Fruit fly (Drosophila melanogaster): ENCODE measurements around the gene Drs.

Drs gene

DNA sequence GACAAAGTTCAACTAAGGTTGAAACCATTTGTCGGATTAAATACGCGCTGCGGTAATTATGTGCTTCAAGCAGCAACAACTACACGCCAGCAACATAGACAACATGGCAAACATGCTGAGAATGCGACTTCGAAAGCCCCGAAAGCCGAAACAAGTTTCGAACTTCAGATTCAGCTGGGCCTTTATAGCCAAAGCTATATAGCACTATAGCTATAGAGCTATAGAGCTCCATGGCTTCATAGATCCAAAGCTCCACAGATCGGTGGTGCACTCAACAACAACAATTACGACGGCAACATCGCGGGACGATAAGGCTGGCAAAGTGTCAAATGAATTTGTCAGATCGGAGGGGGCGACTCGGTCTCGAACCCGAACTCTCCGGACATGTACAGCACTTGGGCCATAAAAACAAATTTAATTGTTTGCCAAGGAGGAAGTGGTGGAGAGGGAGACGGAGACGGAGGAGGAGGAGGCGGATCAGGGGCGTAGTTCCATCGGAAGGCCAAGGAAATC lies 28.0 kb downstream of the Drs start:
- no peak for TF ChIP-seq psq (optimal IDR thresholded peaks at IDR 0.05)
- no peak for TF ChIP-seq EcR (GFP tag; optimal IDR thresholded peaks at IDR 0.05)
- no peak for TF ChIP-seq pan (optimal IDR thresholded peaks at IDR 0.05)
- TF ChIP-seq CG8478 (optimal IDR thresholded peaks at IDR 0.05): no peak
- TF ChIP-seq Dll (optimal IDR thresholded peaks at IDR 0.05): no peak
- TF ChIP-seq usp (GFP tag; optimal IDR thresholded peaks at IDR 0.05): no peak

DNA sequence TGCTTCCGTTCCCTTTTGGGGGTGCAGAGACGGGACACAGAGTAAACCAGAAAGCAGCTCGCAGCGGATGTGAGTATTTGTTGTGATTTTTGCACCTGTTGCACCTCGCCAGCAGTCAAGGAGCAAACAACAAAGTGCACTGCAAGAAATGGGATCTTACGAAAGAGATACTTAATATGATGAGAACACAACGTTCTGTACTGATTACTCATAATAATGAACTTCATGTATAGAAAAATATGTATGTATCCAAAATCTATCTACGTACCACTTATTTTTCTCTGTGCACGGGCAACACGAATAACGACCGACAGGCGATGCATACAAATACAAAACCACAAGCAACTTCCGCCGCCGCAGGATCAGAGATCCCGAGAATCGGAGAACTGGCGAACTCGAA lies 28.5 kb downstream of the Drs start:
- no peak for TF ChIP-seq pan (optimal IDR thresholded peaks at IDR 0.05)
- no peak for TF ChIP-seq usp (GFP tag; optimal IDR thresholded peaks at IDR 0.05)
- TF ChIP-seq CG8478 (optimal IDR thresholded peaks at IDR 0.05): no peak
- no peak for TF ChIP-seq EcR (GFP tag; optimal IDR thresholded peaks at IDR 0.05)
- TF ChIP-seq psq (optimal IDR thresholded peaks at IDR 0.05): no peak
- TF ChIP-seq Dll (optimal IDR thresholded peaks at IDR 0.05): no peak

DNA sequence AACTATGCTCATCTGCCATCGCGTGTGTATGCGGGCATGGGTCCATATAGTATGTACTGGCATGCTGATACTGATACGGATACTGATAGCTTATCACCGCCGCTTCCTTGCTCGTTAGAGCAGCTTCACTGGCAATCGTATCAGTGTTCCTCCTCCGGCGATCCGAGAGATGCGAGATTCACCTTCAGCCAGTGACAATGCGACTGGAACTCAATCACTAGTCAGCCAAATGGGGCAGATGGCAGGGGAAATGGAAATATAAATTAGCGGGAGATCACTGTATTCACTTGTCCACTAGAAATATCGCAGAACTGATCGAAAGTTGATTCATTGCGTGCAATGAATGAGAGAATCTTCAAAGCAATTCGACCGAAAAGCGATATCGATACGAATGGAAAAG lies 29.1 kb downstream of the Drs start:
- TF ChIP-seq usp (GFP tag; optimal IDR thresholded peaks at IDR 0.05): no peak

DNA sequence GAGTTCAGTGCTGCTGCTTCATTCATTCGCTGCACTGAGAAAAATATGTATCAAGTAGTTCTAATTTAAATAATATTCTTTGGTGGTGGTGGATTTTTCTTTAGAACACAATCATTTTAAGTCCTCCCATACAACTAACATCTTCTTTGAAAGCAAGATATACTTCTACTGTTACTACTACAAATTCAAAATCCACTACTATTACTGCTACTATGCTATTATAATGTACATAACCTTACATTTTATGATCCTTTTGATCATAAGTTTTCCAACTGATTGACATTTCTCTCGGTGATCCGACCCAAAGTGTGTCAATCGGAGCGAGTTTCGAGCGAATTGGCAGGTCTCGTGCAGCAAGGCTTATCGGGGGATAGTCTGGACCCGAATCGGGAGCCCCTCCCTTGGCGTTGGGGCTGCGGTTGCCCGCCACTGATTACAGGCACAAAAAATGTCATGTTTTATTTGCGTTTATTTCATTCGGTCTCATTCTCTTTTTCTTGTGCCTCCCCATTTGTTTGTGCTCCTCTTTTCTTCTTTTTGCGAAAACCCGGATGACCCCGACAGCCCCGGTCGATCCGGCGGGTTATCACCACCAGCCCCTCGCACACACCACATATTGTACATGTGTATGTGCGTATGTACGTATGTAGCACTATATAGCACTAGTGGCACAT lies 30.0 kb downstream of the Drs start:
- TF ChIP-seq CG8478 (optimal IDR thresholded peaks at IDR 0.05): no peak
- TF ChIP-seq EcR (GFP tag; optimal IDR thresholded peaks at IDR 0.05): no peak
- no peak for TF ChIP-seq psq (optimal IDR thresholded peaks at IDR 0.05)
- TF ChIP-seq Dll (optimal IDR thresholded peaks at IDR 0.05): no peak
- no peak for TF ChIP-seq pan (optimal IDR thresholded peaks at IDR 0.05)

DNA sequence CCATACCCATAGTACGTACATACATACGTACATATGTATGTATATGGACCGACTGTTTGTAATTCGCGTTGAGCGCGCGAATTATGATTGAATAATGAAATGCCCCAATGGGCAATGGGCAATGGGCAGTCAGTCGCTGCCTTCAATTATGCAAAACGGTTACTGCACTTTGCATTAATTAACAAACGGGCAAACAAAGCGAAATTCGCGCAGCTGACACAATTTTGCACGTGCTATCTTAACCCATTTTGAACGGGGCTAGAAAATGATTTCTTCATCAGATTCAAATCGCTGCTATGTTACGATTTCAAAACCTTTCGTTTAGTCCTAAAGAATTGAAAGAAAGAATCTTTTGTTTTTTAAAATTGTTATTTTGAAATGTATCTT lies 30.6 kb downstream of the Drs start:
- no peak for TF ChIP-seq psq (optimal IDR thresholded peaks at IDR 0.05)
- no peak for TF ChIP-seq EcR (GFP tag; optimal IDR thresholded peaks at IDR 0.05)
- TF ChIP-seq Dll (optimal IDR thresholded peaks at IDR 0.05): no peak
- TF ChIP-seq CG8478 (optimal IDR thresholded peaks at IDR 0.05): no peak
- no peak for TF ChIP-seq usp (GFP tag; optimal IDR thresholded peaks at IDR 0.05)
- TF ChIP-seq pan (optimal IDR thresholded peaks at IDR 0.05): no peak

DNA sequence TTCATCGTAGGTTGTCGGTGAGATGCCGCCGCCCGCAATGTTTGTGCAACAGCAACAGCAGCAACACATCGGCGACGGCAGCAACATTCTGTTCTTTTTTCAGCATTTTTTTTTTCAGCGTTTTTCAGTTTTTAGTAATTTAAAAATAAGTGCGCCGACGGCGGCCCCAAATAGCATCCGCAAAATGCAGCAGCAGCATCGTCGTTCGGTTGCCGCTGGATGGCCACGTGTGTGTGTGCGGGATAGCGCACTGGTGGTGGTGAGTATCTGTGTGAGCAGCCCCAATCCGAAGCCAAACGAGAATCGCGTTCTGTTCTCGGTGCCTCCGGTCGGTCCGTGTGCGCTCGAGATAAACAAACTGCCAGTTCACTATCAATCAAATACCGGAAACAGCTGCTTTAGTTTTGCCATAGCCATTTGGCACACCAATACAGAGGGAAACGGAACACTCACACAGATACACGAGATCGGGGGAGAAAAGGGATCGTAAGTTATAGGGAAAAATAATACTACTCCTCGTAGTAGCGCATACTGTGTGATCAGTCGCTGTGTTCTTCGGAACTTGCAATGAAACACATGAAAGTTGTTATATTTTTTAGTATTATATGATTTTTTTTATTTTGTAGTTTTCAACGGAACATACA lies 31.3 kb downstream of the Drs start:
- TF ChIP-seq psq (optimal IDR thresholded peaks at IDR 0.05) (no peak), Dll (optimal IDR thresholded peaks at IDR 0.05) (no peak), CG8478 (optimal IDR thresholded peaks at IDR 0.05) (no peak), EcR (GFP tag; optimal IDR thresholded peaks at IDR 0.05) (no peak), usp (GFP tag; optimal IDR thresholded peaks at IDR 0.05) (no peak), pan (optimal IDR thresholded peaks at IDR 0.05) (no peak)

DNA sequence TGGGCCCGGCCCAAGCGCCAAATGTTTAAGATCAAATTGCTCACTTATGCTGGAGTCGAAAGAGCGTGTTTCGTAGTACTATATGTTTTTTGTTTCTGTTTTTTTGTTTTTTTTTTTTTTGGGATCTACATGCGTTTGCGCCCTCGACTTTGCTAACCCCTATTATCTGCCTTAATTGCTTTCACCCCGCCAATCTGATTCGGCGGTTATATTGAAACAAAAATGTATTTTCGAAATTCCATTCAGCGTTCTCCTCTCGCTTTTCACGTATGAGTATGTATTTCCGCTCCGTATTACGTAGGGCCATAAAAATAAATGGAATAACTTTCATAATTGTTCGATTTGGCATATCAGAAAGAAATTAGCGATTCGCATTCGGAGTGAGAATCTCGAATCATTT lies 36.2 kb downstream of the Drs start:
- TF ChIP-seq Dll (optimal IDR thresholded peaks at IDR 0.05) (no peak), pan (optimal IDR thresholded peaks at IDR 0.05) (no peak), CG8478 (optimal IDR thresholded peaks at IDR 0.05) (no peak), psq (optimal IDR thresholded peaks at IDR 0.05) (no peak), usp (GFP tag; optimal IDR thresholded peaks at IDR 0.05) (no peak), EcR (GFP tag; optimal IDR thresholded peaks at IDR 0.05) (no peak)

DNA sequence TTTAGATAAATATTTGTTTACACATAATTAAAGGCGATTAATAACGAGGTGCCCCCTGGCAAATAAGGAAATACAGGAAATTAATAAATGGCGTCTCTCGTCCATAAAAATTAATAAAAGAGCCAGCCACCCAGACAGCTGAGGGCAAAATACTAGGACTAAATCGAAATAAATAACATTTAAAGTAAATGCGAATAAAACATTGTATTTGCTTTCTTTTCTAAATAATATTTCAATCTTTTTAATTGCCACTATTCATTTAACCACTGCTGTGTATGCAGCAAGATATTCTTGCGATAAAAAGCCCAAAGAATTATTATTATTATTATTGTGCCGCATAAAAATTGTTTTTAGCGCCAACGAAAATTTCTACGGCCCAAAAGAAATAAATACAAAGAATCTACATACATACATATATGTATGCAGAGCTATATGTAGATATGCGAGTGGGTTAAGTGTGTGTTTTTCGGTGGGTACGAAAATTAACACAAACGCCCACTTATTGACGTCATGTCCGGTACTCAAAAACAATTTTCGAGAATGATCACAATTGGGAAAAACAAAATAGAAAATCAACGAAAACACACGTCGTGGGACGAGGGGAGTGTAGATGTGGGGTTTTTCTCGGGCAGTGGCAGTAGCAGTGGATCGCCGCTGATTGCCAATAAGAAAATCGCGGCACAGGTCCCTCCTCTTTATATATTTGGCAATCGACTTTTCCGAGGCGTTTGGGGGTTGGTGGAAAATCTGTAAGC lies 37.1 kb downstream of the Drs start:
- TF ChIP-seq pan (optimal IDR thresholded peaks at IDR 0.05) (no peak), EcR (GFP tag; optimal IDR thresholded peaks at IDR 0.05) (no peak), psq (optimal IDR thresholded peaks at IDR 0.05) (no peak), Dll (optimal IDR thresholded peaks at IDR 0.05) (no peak), usp (GFP tag; optimal IDR thresholded peaks at IDR 0.05) (no peak), CG8478 (optimal IDR thresholded peaks at IDR 0.05) (no peak)

DNA sequence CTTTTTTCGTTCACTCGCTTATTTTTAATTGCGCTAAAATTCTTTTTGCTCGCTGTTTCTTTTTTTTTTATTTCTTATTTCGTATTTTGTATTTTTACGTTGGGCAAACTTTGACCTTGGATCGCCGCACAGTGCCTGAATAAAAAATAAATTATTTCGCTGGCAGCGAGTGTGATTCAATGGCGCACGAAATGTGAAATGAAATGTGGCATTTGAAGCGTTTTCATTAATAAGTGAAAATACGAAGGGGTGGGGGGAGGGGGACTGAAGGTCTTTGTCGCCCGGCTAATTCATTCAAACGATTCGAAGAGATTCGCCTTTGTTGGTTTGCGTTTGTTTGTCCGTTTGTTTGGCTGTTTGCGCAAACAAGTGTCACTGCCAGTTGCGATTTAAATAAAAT lies 38.1 kb downstream of the Drs start:
- TF ChIP-seq CG8478 (optimal IDR thresholded peaks at IDR 0.05): no peak
- no peak for TF ChIP-seq psq (optimal IDR thresholded peaks at IDR 0.05)
- no peak for TF ChIP-seq Dll (optimal IDR thresholded peaks at IDR 0.05)
- no peak for TF ChIP-seq usp (GFP tag; optimal IDR thresholded peaks at IDR 0.05)
- no peak for TF ChIP-seq EcR (GFP tag; optimal IDR thresholded peaks at IDR 0.05)
- TF ChIP-seq pan (optimal IDR thresholded peaks at IDR 0.05): no peak

DNA sequence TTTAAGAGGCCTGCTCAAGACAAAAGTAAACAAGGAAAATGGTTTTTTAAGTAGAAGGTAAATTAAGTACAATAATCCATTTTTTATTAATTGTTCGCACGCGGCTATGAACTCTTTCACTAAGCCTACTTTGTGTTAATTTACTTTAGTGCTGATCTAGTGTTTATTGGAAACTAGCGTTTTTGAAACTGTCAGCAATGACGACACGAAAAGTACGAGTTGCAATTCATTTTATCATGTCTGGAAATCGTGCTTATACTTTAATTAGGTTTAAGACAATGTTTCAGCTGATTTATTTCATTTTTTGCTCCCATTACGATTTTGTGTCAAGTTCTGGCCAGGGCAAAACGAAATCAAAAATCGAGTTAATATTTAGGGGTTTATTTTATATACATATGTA lies 38.9 kb downstream of the Drs start:
- TF ChIP-seq psq (optimal IDR thresholded peaks at IDR 0.05) (no peak), usp (GFP tag; optimal IDR thresholded peaks at IDR 0.05) (no peak), CG8478 (optimal IDR thresholded peaks at IDR 0.05) (no peak), pan (optimal IDR thresholded peaks at IDR 0.05) (no peak), Dll (optimal IDR thresholded peaks at IDR 0.05) (no peak), EcR (GFP tag; optimal IDR thresholded peaks at IDR 0.05) (no peak)

DNA sequence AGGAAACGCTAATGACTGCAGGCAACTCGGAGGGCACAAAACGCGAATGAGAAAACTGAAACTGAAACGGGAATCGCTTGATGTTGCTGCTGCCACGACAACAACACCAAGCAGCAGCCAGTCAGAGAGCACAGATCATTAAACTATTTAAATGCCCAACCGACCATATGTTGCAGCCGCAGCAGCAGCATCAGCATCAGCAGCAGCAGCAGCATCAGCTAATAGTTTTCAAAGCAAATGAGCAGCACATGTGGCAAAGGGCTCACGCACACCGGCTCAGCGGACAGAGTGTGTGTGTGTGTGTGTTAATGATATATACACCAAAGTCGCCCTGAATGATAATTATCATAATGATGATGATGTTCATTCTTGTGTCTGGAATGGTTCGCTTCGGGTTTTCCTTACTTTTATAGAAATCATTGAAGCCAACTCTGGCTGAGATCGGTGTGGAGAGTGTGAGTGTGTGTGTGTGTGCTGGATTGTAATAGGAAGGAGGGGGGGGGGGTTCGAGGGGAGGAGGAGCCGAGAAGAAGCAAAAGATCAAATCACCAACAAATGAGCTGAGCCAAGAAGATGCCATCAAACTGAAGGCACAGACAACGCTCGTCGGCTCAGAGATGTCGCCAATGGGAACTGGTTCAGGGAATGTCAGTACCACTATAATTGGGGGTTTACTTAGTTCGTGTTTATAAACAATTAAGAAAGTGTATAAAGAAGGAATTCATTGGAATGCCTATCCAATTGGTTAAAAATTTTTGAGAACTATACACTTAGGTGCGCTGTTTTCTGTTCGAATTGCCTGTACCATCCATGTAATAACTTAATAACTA lies 39.7 kb downstream of the Drs start:
- TF ChIP-seq pan (optimal IDR thresholded peaks at IDR 0.05): no peak
- TF ChIP-seq CG8478 (optimal IDR thresholded peaks at IDR 0.05): no peak
